Worm (Caenorhabditis elegans): ENCODE results near the gene aldo-1.

DNA sequence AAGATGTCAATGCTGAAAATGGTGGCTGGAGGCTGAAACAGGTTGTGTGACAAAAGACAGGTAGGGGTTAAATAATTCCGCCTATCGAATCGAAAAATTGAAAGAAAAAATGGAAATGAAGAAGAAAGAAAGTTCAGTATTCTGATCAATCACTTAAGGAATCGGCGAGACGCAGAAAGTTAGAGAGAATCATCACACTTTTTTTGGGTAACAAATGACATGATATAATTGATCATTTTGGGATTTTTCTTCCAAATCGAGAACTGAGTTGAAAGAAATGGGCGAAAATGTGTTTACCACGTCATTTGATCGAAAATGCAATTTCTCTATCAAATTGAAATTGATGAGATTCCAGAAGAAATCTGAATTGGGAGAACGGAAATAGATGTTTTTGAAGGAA is 8.7 kb downstream of the aldo-1 start:
- TF ChIP-seq unc-86 (tag; optimal IDR thresholded peaks at IDR 0.05) (no peak), nhr-11 (tag; optimal IDR thresholded peaks at IDR 0.05) (no peak), ztf-4 (tag; optimal IDR thresholded peaks at IDR 0.05) (no peak), dpl-1 (GFP tag; optimal IDR thresholded peaks at IDR 0.05) (no peak), jun-1 (tag; optimal IDR thresholded peaks at IDR 0.05) (no peak)
